Worm (Caenorhabditis elegans): ENCODE measurements around the gene F22F7.12.

F22F7.12 gene

ce11 chrV:2095204-2095603, 49.1 kb downstream of the F22F7.12 start, which contains the start of gene F36F12.2:
Gene F36F12.2 (minus strand): TSS chrV:2095304.
- no peak for TF ChIP-seq W03F9.2 (tag; optimal IDR thresholded peaks at IDR 0.05)
- no peak for TF ChIP-seq dao-5 (tag; optimal IDR thresholded peaks at IDR 0.05)
- TF ChIP-seq him-1 (tag; optimal IDR thresholded peaks at IDR 0.05), result no peak
